Worm (Caenorhabditis elegans): Measurements from ENCODE around the gene R08A2.1.

Gene R08A2.1

ce11 chrV:14707958-14708357, 11.4 kb downstream of the R08A2.1 start, which contains the start of gene R08A2.9:
Gene R08A2.9, plus strand, starts transcription at chrV:14708258.
- TF ChIP-seq ceh-82 (tag; optimal IDR thresholded peaks at IDR 0.05) (no peak), fos-1 (tag; optimal IDR thresholded peaks at IDR 0.05) (no peak), mab-5 (tag; optimal IDR thresholded peaks at IDR 0.05) (no peak), lsy-2 (tag; optimal IDR thresholded peaks at IDR 0.05) (no peak), elt-1 (tag; optimal IDR thresholded peaks at IDR 0.05) (no peak), nhr-129 (tag; optimal IDR thresholded peaks at IDR 0.05) (no peak), aly-2 (tag; optimal IDR thresholded peaks at IDR 0.05) (no peak), lin-13 (GFP tag; optimal IDR thresholded peaks at IDR 0.05) (no peak), ztf-4 (tag; optimal IDR thresholded peaks at IDR 0.05) (no peak), mbf-1 (tag; optimal IDR thresholded peaks at IDR 0.05) (no peak), ceh-16 (tag; optimal IDR thresholded peaks at IDR 0.05) (no peak), zag-1 (tag; optimal IDR thresholded peaks at IDR 0.05) (no peak), elt-3 (tag; optimal IDR thresholded peaks at IDR 0.05) (no peak), nhr-6 (tag; optimal IDR thresholded peaks at IDR 0.05) (no peak)

- TF ChIP-seq lin-11 (tag; optimal IDR thresholded peaks at IDR 0.05) (no peak), ztf-11 (tag; optimal IDR thresholded peaks at IDR 0.05) (no peak), mbf-1 (tag; optimal IDR thresholded peaks at IDR 0.05) (no peak), mdl-1 (tag; optimal IDR thresholded peaks at IDR 0.05) (no peak), peb-1 (tag; optimal IDR thresholded peaks at IDR 0.05) (no peak), R02D3.7 (tag; optimal IDR thresholded peaks at IDR 0.05) (no peak), nhr-10 (tag; optimal IDR thresholded peaks at IDR 0.05) (no peak), sma-9 (GFP tag; optimal IDR thresholded peaks at IDR 0.05) (no peak), sma-9 (tag; optimal IDR thresholded peaks at IDR 0.05) (no peak), ama-1 (optimal IDR thresholded peaks at IDR 0.05) (no peak), gmeb-1 (tag; optimal IDR thresholded peaks at IDR 0.05) (no peak), sem-4 (tag; optimal IDR thresholded peaks at IDR 0.05) (no peak), nhr-77 (tag; optimal IDR thresholded peaks at IDR 0.05) (no peak), nhr-21 (tag; optimal IDR thresholded peaks at IDR 0.05) (no peak), elt-3 (tag; optimal IDR thresholded peaks at IDR 0.05) (no peak), skn-1 (tag; optimal IDR thresholded peaks at IDR 0.05) (no peak), ceh-82 (tag; optimal IDR thresholded peaks at IDR 0.05) (no peak), mab-5 (tag; optimal IDR thresholded peaks at IDR 0.05) (no peak), zag-1 (tag; optimal IDR thresholded peaks at IDR 0.05) (no peak), ceh-16 (tag; optimal IDR thresholded peaks at IDR 0.05) (no peak), C34F6.9 (tag; optimal IDR thresholded peaks at IDR 0.05) (no peak)
Measured at ce11 chrV:14698666-14699065, 20.7 kb downstream of the R08A2.1 start, which contains the start of gene set-5. Gene set-5, plus strand, starts transcription at chrV:14698966.

- TF ChIP-seq F13H6.1 (tag; optimal IDR thresholded peaks at IDR 0.05) (no peak), sma-9 (GFP tag; optimal IDR thresholded peaks at IDR 0.05) (no peak), sma-9 (tag; optimal IDR thresholded peaks at IDR 0.05) (no peak), C34F6.9 (tag; optimal IDR thresholded peaks at IDR 0.05) (no peak), sma-3 (GFP tag; optimal IDR thresholded peaks at IDR 0.05) (no peak), fos-1 (tag; optimal IDR thresholded peaks at IDR 0.05) (no peak), nhr-25 (tag; optimal IDR thresholded peaks at IDR 0.05) (no peak), R02D3.7 (tag; optimal IDR thresholded peaks at IDR 0.05) (no peak), nhr-23 (tag; optimal IDR thresholded peaks at IDR 0.05) (no peak), unc-62 (GFP tag; optimal IDR thresholded peaks at IDR 0.05) (no peak), nhr-6 (tag; optimal IDR thresholded peaks at IDR 0.05) (no peak), mab-5 (tag; optimal IDR thresholded peaks at IDR 0.05) (no peak), skn-1 (tag; optimal IDR thresholded peaks at IDR 0.05) (no peak), peb-1 (tag; optimal IDR thresholded peaks at IDR 0.05) (no peak), alr-1 (tag; optimal IDR thresholded peaks at IDR 0.05) (no peak), sem-4 (tag; optimal IDR thresholded peaks at IDR 0.05) (no peak)
Measured at ce11 chrV:14698005-14698404, 21.4 kb downstream of the R08A2.1 start.

- TF ChIP-seq nhr-129 (tag; optimal IDR thresholded peaks at IDR 0.05) = peak; percentile 92
- TF ChIP-seq sma-9 (GFP tag; optimal IDR thresholded peaks at IDR 0.05) = peak; percentile 84
- TF ChIP-seq sma-9 (tag; optimal IDR thresholded peaks at IDR 0.05) = no peak
- no peak for TF ChIP-seq ceh-82 (tag; optimal IDR thresholded peaks at IDR 0.05)
- peak; percentile 12 for TF ChIP-seq Y55F3AM.14 (GFP tag; optimal IDR thresholded peaks at IDR 0.05)
- peak; percentile 5 for TF ChIP-seq gmeb-1 (tag; optimal IDR thresholded peaks at IDR 0.05)
- TF ChIP-seq mab-5 (tag; optimal IDR thresholded peaks at IDR 0.05) = peak; percentile 8
- TF ChIP-seq nhr-12 (tag; optimal IDR thresholded peaks at IDR 0.05) = no peak
- peak; percentile 42 for TF ChIP-seq sma-3 (GFP tag; optimal IDR thresholded peaks at IDR 0.05)
- TF ChIP-seq lin-13 (GFP tag; optimal IDR thresholded peaks at IDR 0.05) = peak; percentile 72
- peak; percentile 86 for TF ChIP-seq C34F6.9 (tag; optimal IDR thresholded peaks at IDR 0.05)
- TF ChIP-seq crh-2 (tag; optimal IDR thresholded peaks at IDR 0.05) = peak; percentile 56
- peak; percentile 50 for TF ChIP-seq lin-39 (tag; optimal IDR thresholded peaks at IDR 0.05)
- TF ChIP-seq unc-55 (GFP tag; optimal IDR thresholded peaks at IDR 0.05) = peak; percentile 91
- TF ChIP-seq fos-1 (tag; optimal IDR thresholded peaks at IDR 0.05) = peak; percentile 99
- TF ChIP-seq peb-1 (tag; optimal IDR thresholded peaks at IDR 0.05) = no peak
- no peak for TF ChIP-seq ama-1 (optimal IDR thresholded peaks at IDR 0.05)
- TF ChIP-seq zag-1 (tag; optimal IDR thresholded peaks at IDR 0.05) = peak; percentile 52
- TF ChIP-seq dmd-4 (tag; optimal IDR thresholded peaks at IDR 0.05) = no peak
- no peak for TF ChIP-seq R02D3.7 (tag; optimal IDR thresholded peaks at IDR 0.05)
- no peak for TF ChIP-seq nhr-10 (tag; optimal IDR thresholded peaks at IDR 0.05)
- no peak for TF ChIP-seq snpc-4 (tag; optimal IDR thresholded peaks at IDR 0.05)
- TF ChIP-seq egl-27 (tag; optimal IDR thresholded peaks at IDR 0.05) = peak; percentile 17
- TF ChIP-seq ztf-4 (tag; optimal IDR thresholded peaks at IDR 0.05) = peak; percentile 72
- TF ChIP-seq ztf-11 (tag; optimal IDR thresholded peaks at IDR 0.05) = no peak
- TF ChIP-seq sem-4 (tag; optimal IDR thresholded peaks at IDR 0.05) = peak; percentile 78
- TF ChIP-seq elt-3 (tag; optimal IDR thresholded peaks at IDR 0.05) = no peak
- peak; percentile 92 for TF ChIP-seq F13H6.1 (tag; optimal IDR thresholded peaks at IDR 0.05)
- TF ChIP-seq nhr-6 (tag; optimal IDR thresholded peaks at IDR 0.05) = no peak
- peak in 1 of 2 experiments; percentile 47 for TF ChIP-seq mdl-1 (tag; optimal IDR thresholded peaks at IDR 0.05)
Measured at ce11 chrV:14696604-14697307, 22.6 kb downstream of the R08A2.1 start, which contains the start of gene unc-112. Gene unc-112, minus strand, starts transcription at chrV:14696654.
